Fruit fly (Drosophila melanogaster): ENCODE measurements around the gene CG12093.
A peak's percentile ranks its signal among the peaks of the same experiment; 100 is the strongest.

- TF ChIP-seq Sox102F (GFP tag; optimal IDR thresholded peaks at IDR 0.05) (peak; percentile 76), dsx (GFP tag; optimal IDR thresholded peaks at IDR 0.05; ENCODE audit: poor library complexity, severe bottlenecking) (peak; percentile 89), ss (GFP tag; optimal IDR thresholded peaks at IDR 0.05) (peak; percentile 84 to 87), Blimp-1 (GFP tag; optimal IDR thresholded peaks at IDR 0.05) (no peak), Gug (GFP tag; IDR thresholded peaks at IDR 0.05) (peak; percentile 94), CG32006 (GFP tag; optimal IDR thresholded peaks at IDR 0.05) (peak; percentile 96)
Measured at dm6 chr3L:2822955-2823354, 49.1 kb upstream of the CG12093 start.
